Worm (Caenorhabditis elegans) whole organism, L2 larva: ENCODE measurements around the gene F40G9.19.

Experiments
- C34F6.9 ChIP-seq: fragments of 150-350 bp; optimal IDR thresholded peaks from 2 replicates; lab custom pipeline; 2014; ENCODE audit warnings: missing biosample characterization, missing genetic modification characterization
- F13H6.1 ChIP-seq: sonication (generic microtip); optimal IDR thresholded peaks from 2 replicates; lab custom pipeline; 2016; ENCODE audit warnings: missing genetic modification characterization, missing compliant biosample characterization
- ZK546.5 ChIP-seq: sonication (generic microtip); optimal IDR thresholded peaks from 2 replicates; lab custom pipeline; 2017; ENCODE audit warnings: missing biosample characterization, missing genetic modification characterization
- alr-1 ChIP-seq: fragments of 150-350 bp; optimal IDR thresholded peaks from 2 replicates; lab custom pipeline; 2014; ENCODE audit warnings: missing biosample characterization, missing genetic modification characterization
- aly-2 ChIP-seq: fragments of 150-350 bp; optimal IDR thresholded peaks from 2 replicates; lab custom pipeline; 2014; ENCODE audit warnings: missing biosample characterization, missing genetic modification characterization
- ceh-82 ChIP-seq: fragments of 150-350 bp; optimal IDR thresholded peaks from 2 replicates; lab custom pipeline; 2014; ENCODE audit warnings: missing biosample characterization, missing genetic modification characterization
- lin-13 ChIP-seq: fragments of 150-350 bp; optimal IDR thresholded peaks from 2 replicates; lab custom pipeline; 2014; ENCODE audit warnings: missing biosample characterization, missing genetic modification reagents, missing genetic modification characterization
- lin-39 ChIP-seq: fragments of 150-350 bp; optimal IDR thresholded peaks from 2 replicates; lab custom pipeline; 2014; ENCODE audit warnings: missing biosample characterization, missing genetic modification reagents, missing genetic modification characterization
- mab-5 ChIP-seq: fragments of 150-350 bp; optimal IDR thresholded peaks from 2 replicates; lab custom pipeline; 2014; ENCODE audit warnings: missing biosample characterization, missing genetic modification characterization
- mbf-1 ChIP-seq: sonication (generic microtip); optimal IDR thresholded peaks from 2 replicates; lab custom pipeline; 2017; ENCODE audit warnings: missing biosample characterization, missing genetic modification characterization
- mdl-1 ChIP-seq, 2 experiments: fragments of 150-350 bp in 1 of 2; sonication (generic microtip) in 1 of 2; optimal IDR thresholded peaks; 2 replicates each; lab custom pipeline; 2017; ENCODE audit warnings: missing biosample characterization in 2 of 2, missing genetic modification characterization in 2 of 2
- nhr-12 ChIP-seq: fragments of 150-350 bp; optimal IDR thresholded peaks from 2 replicates; lab custom pipeline; 2014; ENCODE audit warnings: missing biosample characterization, missing genetic modification characterization
- nhr-21 ChIP-seq: fragments of 150-350 bp; optimal IDR thresholded peaks from 2 replicates; lab custom pipeline; 2014; ENCODE audit warnings: missing biosample characterization, missing genetic modification characterization
- nhr-23 ChIP-seq: fragments of 150-350 bp; optimal IDR thresholded peaks from 2 replicates; lab custom pipeline; 2014; ENCODE audit warnings: missing biosample characterization, missing genetic modification reagents, missing genetic modification characterization
- nhr-237 ChIP-seq: fragments of 150-350 bp; optimal IDR thresholded peaks from 2 replicates; lab custom pipeline; 2014; ENCODE audit warnings: missing biosample characterization, missing genetic modification characterization
- nhr-25 ChIP-seq: fragments of 150-350 bp; sonication (generic microtip); optimal IDR thresholded peaks from 3 replicates; lab custom pipeline; 2014; ENCODE audit warnings: missing biosample characterization, missing genetic modification characterization
- nhr-77 ChIP-seq: fragments of 150-350 bp; optimal IDR thresholded peaks from 2 replicates; lab custom pipeline; 2014; ENCODE audit warnings: missing biosample characterization, missing genetic modification characterization
- sem-4 ChIP-seq: fragments of 150-350 bp; optimal IDR thresholded peaks from 2 replicates; lab custom pipeline; 2014; ENCODE audit warnings: missing biosample characterization, missing genetic modification reagents, missing genetic modification characterization
- sma-3 ChIP-seq: sonication (generic microtip); optimal IDR thresholded peaks from 2 replicates; lab custom pipeline; 2016; ENCODE audit warnings: missing genetic modification reagents, missing genetic modification characterization, missing compliant biosample characterization
- sma-9 ChIP-seq, 2 experiments: fragments of 150-350 bp in 1 of 2; sonication (generic microtip) in 1 of 2; optimal IDR thresholded peaks; 2 replicates each; lab custom pipeline; 2014 to 2016; ENCODE audit warnings: missing genetic modification characterization in 2 of 2, mild to moderate bottlenecking in 1 of 2, missing biosample characterization in 1 of 2, missing compliant biosample characterization in 1 of 2, missing genetic modification reagents in 1 of 2, moderate library complexity in 1 of 2
- snpc-4 ChIP-seq: fragments of 150-350 bp; optimal IDR thresholded peaks from 2 replicates; lab custom pipeline; 2014; ENCODE audit warnings: missing biosample characterization, missing genetic modification characterization
- unc-55 ChIP-seq: fragments of 150-350 bp; sonication (generic microtip); optimal IDR thresholded peaks from 3 replicates; lab custom pipeline; 2014; ENCODE audit warnings: missing biosample characterization, missing genetic modification reagents, missing genetic modification characterization
- unc-62 ChIP-seq: fragments of 150-350 bp; optimal IDR thresholded peaks from 2 replicates; lab custom pipeline; 2014; ENCODE audit warnings: missing biosample characterization, missing genetic modification reagents, missing genetic modification characterization
- ztf-11 ChIP-seq: sonication (generic microtip); optimal IDR thresholded peaks from 2 replicates; lab custom pipeline; 2017; ENCODE audit warnings: missing biosample characterization, missing genetic modification characterization
- ztf-4 ChIP-seq: fragments of 150-350 bp; optimal IDR thresholded peaks from 2 replicates; lab custom pipeline; 2014; ENCODE audit warnings: missing biosample characterization, missing genetic modification characterization

F40G9.19 gene

ce11 chrIII:211387-211786 lies 37.8 kb downstream of the F40G9.19 start:
- TF ChIP-seq nhr-77 (no peak), alr-1 (tag; lab: Kevin White, UChicago) (no peak), mdl-1 (tag; optimal IDR thresholded peaks at IDR 0.05; lab: Kevin White, UChicago) (no peak), mab-5 (tag; lab: Kevin White, UChicago) (no peak), ztf-4 (tag; lab: Kevin White, UChicago) (no peak), nhr-25 (tag; lab: Kevin White, UChicago) (no peak), sma-9 (GFP tag; optimal IDR thresholded peaks at IDR 0.05; lab: Kevin White, UChicago) (no peak), sma-9 (tag; optimal IDR thresholded peaks at IDR 0.05; lab: Kevin White, UChicago) (no peak), nhr-12 (tag; lab: Kevin White, UChicago) (no peak), nhr-237 (tag; lab: Kevin White, UChicago) (no peak)

ce11 chrIII:220368-220767 lies 46.8 kb downstream of the F40G9.19 start:
- TF ChIP-seq sma-9 (GFP tag; optimal IDR thresholded peaks at IDR 0.05; lab: Kevin White, UChicago) (no peak), sma-9 (tag; optimal IDR thresholded peaks at IDR 0.05; lab: Kevin White, UChicago) (no peak), F13H6.1 (tag; lab: Kevin White, UChicago) (peak; percentile 23), lin-39 (tag; lab: Kevin White, UChicago) (no peak), nhr-23 (tag; lab: Kevin White, UChicago) (no peak), snpc-4 (tag; lab: Kevin White, UChicago) (no peak), nhr-25 (tag; lab: Kevin White, UChicago) (no peak), unc-62 (GFP tag; lab: Kevin White, UChicago) (no peak), nhr-237 (tag; lab: Kevin White, UChicago) (no peak), alr-1 (tag; lab: Kevin White, UChicago) (no peak), lin-13 (GFP tag; lab: Kevin White, UChicago) (no peak), ZK546.5 (tag; lab: Kevin White, UChicago) (no peak), C34F6.9 (tag; lab: Kevin White, UChicago) (peak; percentile 3), ceh-82 (no peak), ztf-11 (tag; lab: Kevin White, UChicago) (no peak), sem-4 (tag; lab: Kevin White, UChicago) (no peak), aly-2 (tag; lab: Kevin White, UChicago) (no peak), unc-55 (GFP tag; lab: Kevin White, UChicago) (peak; percentile 55), nhr-21 (tag; lab: Kevin White, UChicago) (no peak), sma-3 (no peak)
- TF ChIP-seq, all 48 proteins: peak for 3

ce11 chrIII:222508-222907 lies 48.9 kb downstream of the F40G9.19 start:
- TF ChIP-seq nhr-237 (tag; lab: Kevin White, UChicago) (no peak), mbf-1 (tag; lab: Kevin White, UChicago) (no peak), nhr-23 (tag; lab: Kevin White, UChicago) (no peak)
